Fruit fly (Drosophila melanogaster): Measurements from ENCODE around the gene Ddrgk1.

The Ddrgk1 gene

DNA sequence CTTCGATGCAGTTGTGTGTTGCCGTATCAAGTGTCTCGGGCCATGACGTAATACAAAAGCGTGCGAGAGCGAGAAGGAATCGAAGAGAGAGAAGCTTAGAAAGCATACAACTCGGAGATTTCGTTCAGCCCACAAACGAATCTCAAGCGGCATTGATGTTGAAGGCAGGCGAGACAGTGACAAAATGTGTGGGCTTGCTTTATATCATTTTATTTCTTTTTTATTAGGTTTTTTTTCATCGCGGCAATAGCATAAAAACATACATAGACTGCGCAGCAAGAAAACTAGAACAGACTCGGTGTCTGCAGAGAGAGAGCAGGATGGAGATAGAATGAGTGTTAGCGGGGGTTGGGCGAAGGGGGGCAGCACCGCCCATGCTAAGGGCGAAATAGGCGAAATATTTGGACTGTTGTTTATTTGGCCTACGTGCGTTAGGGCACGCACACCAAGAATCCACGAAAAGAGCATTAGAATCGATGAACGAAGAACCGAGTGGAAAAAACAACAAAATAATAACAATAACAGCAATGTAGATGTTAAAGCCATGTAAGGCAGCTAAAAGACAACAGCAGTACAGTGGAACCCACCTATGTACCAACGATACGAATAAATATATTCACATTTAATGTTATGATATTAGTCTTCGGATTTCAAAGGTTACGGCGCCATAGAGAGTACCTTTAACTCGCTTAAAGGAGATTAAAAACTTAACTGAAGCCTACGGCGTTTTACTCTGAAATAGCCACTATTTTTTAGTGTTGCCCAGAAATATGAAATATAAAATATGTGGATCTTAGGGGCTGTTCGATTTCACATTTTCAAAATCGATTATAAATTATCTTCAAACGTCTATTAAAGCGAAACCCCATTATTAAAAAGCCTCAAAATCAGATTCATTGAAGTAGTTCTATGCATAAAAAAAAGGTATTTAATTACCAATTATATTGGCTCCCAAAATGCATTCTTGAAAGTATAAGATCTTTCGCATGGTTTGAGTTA lies 27.2 kb upstream of the Ddrgk1 start (continued):
- TF ChIP-seq Hmx (GFP tag; optimal IDR thresholded peaks at IDR 0.05) (peak; percentile 30), bcd (GFP tag; optimal IDR thresholded peaks at IDR 0.05) (peak; percentile 30), CG31388 (GFP tag; optimal IDR thresholded peaks at IDR 0.05) (no peak), insv (GFP tag; optimal IDR thresholded peaks at IDR 0.05) (no peak), gsb (GFP tag; IDR thresholded peaks at IDR 0.05) (peak; percentile 40; the same call in 1 of the 2 replicates), ssp (GFP tag; IDR thresholded peaks at IDR 0.05) (no peak), hkb (optimal IDR thresholded peaks at IDR 0.05) (no peak), hkb (GFP tag; IDR thresholded peaks at IDR 0.05) (peak; percentile 74), Sry-δ (GFP tag; optimal IDR thresholded peaks at IDR 0.05) (no peak), CG2116 (GFP tag; optimal IDR thresholded peaks at IDR 0.05) (no peak), CG9817 (tag; optimal IDR thresholded peaks at IDR 0.05) (peak; percentile 40), HLH3B (GFP tag; IDR thresholded peaks at IDR 0.05) (no peak), gro (GFP tag; optimal IDR thresholded peaks at IDR 0.05) (no peak), NC2β (GFP tag; optimal IDR thresholded peaks at IDR 0.05) (no peak), sd (tag; optimal IDR thresholded peaks at IDR 0.05) (peak; percentile 96), vnd (GFP tag; IDR thresholded peaks at IDR 0.05; ENCODE audit: partially characterized antibody) (no peak), dpn (GFP tag; optimal IDR thresholded peaks at IDR 0.05) (peak in 1 of 2 experiments; percentile 27), phol (tag; optimal IDR thresholded peaks at IDR 0.05) (peak; percentile 40), zfh2 (GFP tag; optimal IDR thresholded peaks at IDR 0.05) (peak; percentile 37), CG17829 (tag; optimal IDR thresholded peaks at IDR 0.05) (peak; percentile 29), CG11247 (GFP tag; IDR thresholded peaks at IDR 0.05) (peak; percentile 55; the same call in 1 of the 2 replicates), cg (GFP tag; optimal IDR thresholded peaks at IDR 0.05) (peak; percentile 44), Pdp1 (GFP tag; optimal IDR thresholded peaks at IDR 0.05) (peak; percentile 47 to 97), dysf (GFP tag; IDR thresholded peaks at IDR 0.05) (peak; percentile 70; the same call in 2 of the 3 replicates), fd3F (GFP tag; optimal IDR thresholded peaks at IDR 0.05) (peak; percentile 21), CG17359 (tag; optimal IDR thresholded peaks at IDR 0.05) (peak; percentile 21), org-1 (GFP tag; optimal IDR thresholded peaks at IDR 0.05) (peak; percentile 34), CG32767 (GFP tag; IDR thresholded peaks at IDR 0.05) (0 out of 2 replicates have a peak, but pooled peaks have one; percentile 17), dm (GFP tag; optimal IDR thresholded peaks at IDR 0.05) (no peak), stc (GFP tag; IDR thresholded peaks at IDR 0.05) (0 out of 2 replicates have a peak, but pooled peaks have one; percentile 51), Gug (GFP tag; IDR thresholded peaks at IDR 0.05) (no peak; the same call in 3 of the 4 replicates), TFAM (GFP tag; optimal IDR thresholded peaks at IDR 0.05) (no peak), Myb (GFP tag; optimal IDR thresholded peaks at IDR 0.05) (peak; percentile 20), zfh1 (GFP tag; IDR thresholded peaks at IDR 0.05) (peak; percentile 51; the same call in 2 of the 3 replicates), CG8924 (tag; optimal IDR thresholded peaks at IDR 0.05) (peak; percentile 11), prd (optimal IDR thresholded peaks at IDR 0.05) (no peak), prd (GFP tag; IDR thresholded peaks at IDR 0.05) (peak; percentile 53), kni (GFP tag; optimal IDR thresholded peaks at IDR 0.05) (peak; percentile 40), CG10654 (GFP tag; optimal IDR thresholded peaks at IDR 0.05) (no peak), CG12219 (GFP tag; optimal IDR thresholded peaks at IDR 0.05) (no peak), oc (tag; optimal IDR thresholded peaks at IDR 0.05) (peak; percentile 23), CG34224 (GFP tag; IDR thresholded peaks at IDR 0.05; ENCODE audit: partially characterized antibody) (no peak), CG13424 (tag; optimal IDR thresholded peaks at IDR 0.05) (peak; percentile 46), ci (GFP tag; IDR thresholded peaks at IDR 0.05) (peak; percentile 38; the same call in 2 of the 3 replicates), sc (optimal IDR thresholded peaks at IDR 0.05) (no peak), sc (GFP tag; optimal IDR thresholded peaks at IDR 0.05) (no peak), ttk (GFP tag; IDR thresholded peaks at IDR 0.05) (0 out of 2 replicates have a peak, but pooled peaks have one; percentile 48), Dek (tag; optimal IDR thresholded peaks at IDR 0.05) (peak; percentile 31), usp (GFP tag; optimal IDR thresholded peaks at IDR 0.05) (no peak)
